Worm (Caenorhabditis elegans) whole organism, midembryonic: ENCODE data around the gene C05E4.7.

Source experiments
- cog-1 ChIP-seq: sonication (generic microtip); optimal IDR thresholded peaks from 2 replicates; lab custom pipeline; 2016; ENCODE audit warnings: missing genetic modification characterization, missing compliant biosample characterization
- flt-1 ChIP-seq: fragments of 200-800 bp; sonication (Bioruptor generic); IDR thresholded peaks from 2 replicates; pipeline ENCODE4 v1.3.6; 2022; ENCODE audit warnings: missing genetic modification characterization, missing compliant biosample characterization
- klf-2 ChIP-seq: fragments of 200-800 bp; sonication (Bioruptor generic); conservative IDR thresholded peaks from 2 replicates; pipeline ENCODE4 v1.3.6; 2022; ENCODE audit warnings: missing genetic modification reagents, missing genetic modification characterization, missing compliant biosample characterization
- med-1 ChIP-seq: sonication (generic microtip); optimal IDR thresholded peaks from 2 replicates; lab custom pipeline; 2017; ENCODE audit warnings: missing genetic modification characterization, mild to moderate bottlenecking, missing compliant biosample characterization, antibody characterized with exemption, missing genetic modification reagents; ENCODE audit not compliant: insufficient read depth
- ref-1 ChIP-seq: fragments of 200-800 bp; sonication (Bioruptor generic); conservative IDR thresholded peaks from 2 replicates; pipeline ENCODE4 v1.3.6; 2022; ENCODE audit warnings: missing genetic modification reagents, missing genetic modification characterization, missing compliant biosample characterization
- tab-1 ChIP-seq: fragments of 200-800 bp; sonication (Bioruptor generic); IDR thresholded peaks from 2 replicates; pipeline ENCODE4 v1.3.6; 2022; ENCODE audit warnings: missing genetic modification characterization, missing compliant biosample characterization
- ztf-23 ChIP-seq: fragments of 200-800 bp; sonication (Bioruptor generic); IDR thresholded peaks from 2 replicates; pipeline ENCODE4 v1.3.6; 2022; ENCODE audit warnings: missing genetic modification reagents, missing genetic modification characterization, missing compliant biosample characterization
- ztf-29 ChIP-seq: fragments of 200-800 bp; sonication (Bioruptor generic); IDR thresholded peaks from 2 replicates; pipeline ENCODE4 v1.3.6; 2022; ENCODE audit warnings: missing genetic modification reagents, missing genetic modification characterization, missing compliant biosample characterization

ce11 chrV:748044-748443, 6.1 kb downstream of the C05E4.7 start, which contains the start of gene sri-4:
- TF ChIP-seq med-1 (GFP tag; lab: Kevin White, UChicago) (no peak), ztf-29 (GFP tag; lab: Robert Waterston, UW) (no peak), flt-1 (GFP tag; lab: Robert Waterston, UW) (no peak), tab-1 (GFP tag; lab: Robert Waterston, UW) (no peak), klf-2 (GFP tag; lab: Robert Waterston, UW) (no peak), ztf-23 (no peak), cog-1 (tag; lab: Kevin White, UChicago) (no peak), ref-1 (GFP tag; lab: Robert Waterston, UW) (no peak)
